Fruit fly (Drosophila melanogaster) whole organism, embryonic: Measurements from ENCODE around the gene Orp8.
A peak's percentile ranks its signal among the peaks of the same experiment; 100 is the strongest.

Experiments
- Bdp1 ChIP-seq: fragments of 200-800 bp; sonication (Bioruptor generic); optimal IDR thresholded peaks from 3 replicates; lab custom pipeline; 2016; ENCODE audit warnings: missing biosample characterization, missing genetic modification characterization
- CG12155 ChIP-seq: fragments of 200-800 bp; sonication (Bioruptor generic); optimal IDR thresholded peaks from 3 replicates; lab custom pipeline; 2016; ENCODE audit warnings: missing biosample characterization, missing genetic modification characterization
- CG12744 ChIP-seq: fragments of 200-800 bp; sonication (Bioruptor generic); optimal IDR thresholded peaks from 2 replicates; lab custom pipeline; 2016; ENCODE audit warnings: missing biosample characterization, missing genetic modification characterization
- CG13287 ChIP-seq: fragments of 200-800 bp; sonication (Bioruptor generic); IDR thresholded peaks from 2 replicates; pipeline ENCODE4 v1.3.6; 2022; ENCODE audit warnings: missing biosample characterization, missing genetic modification characterization; ENCODE audit not compliant: partially characterized antibody
- CG13624 ChIP-seq: fragments of 200-800 bp; sonication (Bioruptor generic); optimal IDR thresholded peaks from 2 replicates; lab custom pipeline; 2016; ENCODE audit warnings: missing biosample characterization, missing genetic modification characterization
- CG14667 ChIP-seq: fragments of 200-800 bp; sonication (Bioruptor generic); IDR thresholded peaks from 2 replicates; pipeline ENCODE4 v1.3.6; 2022; ENCODE audit warnings: missing biosample characterization, missing genetic modification characterization
- CG1529 ChIP-seq: fragments of 200-800 bp; sonication (Bioruptor generic); optimal IDR thresholded peaks from 3 replicates; lab custom pipeline; 2018; ENCODE audit warnings: missing biosample characterization, missing genetic modification characterization
- CG15514 ChIP-seq: fragments of 200-800 bp; sonication (Bioruptor generic); optimal IDR thresholded peaks from 3 replicates; lab custom pipeline; 2017; ENCODE audit warnings: missing biosample characterization, missing genetic modification characterization, mild to moderate bottlenecking, moderate library complexity, missing genetic modification reagents
- CG15696 ChIP-seq: fragments of 200-800 bp; sonication (Bioruptor generic); optimal IDR thresholded peaks from 2 replicates; lab custom pipeline; 2019; ENCODE audit warnings: missing biosample characterization, mild to moderate bottlenecking, missing genetic modification characterization, moderate library complexity
- CG1647 ChIP-seq: fragments of 200-800 bp; sonication (Bioruptor generic); optimal IDR thresholded peaks from 3 replicates; lab custom pipeline; 2016; ENCODE audit warnings: missing biosample characterization, missing genetic modification characterization
- CG2678 ChIP-seq: fragments of 200-800 bp; sonication (Bioruptor generic); optimal IDR thresholded peaks from 3 replicates; lab custom pipeline; 2019; ENCODE audit warnings: missing biosample characterization, mild to moderate bottlenecking, missing genetic modification characterization, moderate library complexity
- CG33213 ChIP-seq: fragments of 200-800 bp; sonication (Bioruptor generic); optimal IDR thresholded peaks from 3 replicates; lab custom pipeline; 2016; ENCODE audit warnings: missing biosample characterization, missing genetic modification characterization
- CG33557 ChIP-seq: fragments of 200-800 bp; sonication (Bioruptor generic); optimal IDR thresholded peaks from 2 replicates; lab custom pipeline; 2019; ENCODE audit warnings: missing biosample characterization, mild to moderate bottlenecking, missing genetic modification characterization, moderate library complexity
- CG4424 ChIP-seq: fragments of 200-800 bp; sonication (Bioruptor generic); optimal IDR thresholded peaks from 3 replicates; lab custom pipeline; 2016; ENCODE audit warnings: missing biosample characterization, missing genetic modification characterization
- CG4730 ChIP-seq: fragments of 200-800 bp; sonication (Bioruptor generic); IDR thresholded peaks from 2 replicates; pipeline ENCODE4 v1.3.6; 2022; ENCODE audit warnings: missing biosample characterization, missing genetic modification characterization
- CG7745 ChIP-seq: fragments of 200-800 bp; sonication (Bioruptor generic); optimal IDR thresholded peaks from 2 replicates; lab custom pipeline; 2018; ENCODE audit warnings: missing biosample characterization, mild to moderate bottlenecking, missing genetic modification characterization, moderate library complexity
- CHES-1-like ChIP-seq: fragments of 200-800 bp; sonication (Bioruptor generic); optimal IDR thresholded peaks from 2 replicates; lab custom pipeline; 2016; ENCODE audit warnings: missing biosample characterization, missing genetic modification characterization
- Drgx ChIP-seq: fragments of 200-800 bp; sonication (Bioruptor generic); IDR thresholded peaks from 2 replicates; pipeline ENCODE4 v1.3.6; 2022; ENCODE audit warnings: missing biosample characterization, missing genetic modification characterization
- HHEX ChIP-seq: fragments of 200-800 bp; sonication (Bioruptor generic); optimal IDR thresholded peaks from 3 replicates; lab custom pipeline; 2017; ENCODE audit warnings: missing biosample characterization, mild to moderate bottlenecking, missing genetic modification characterization, missing genetic modification reagents
- HLHmδ ChIP-seq: fragments of 200-800 bp; sonication (Bioruptor generic); optimal IDR thresholded peaks from 2 replicates; lab custom pipeline; 2018; ENCODE audit warnings: missing biosample characterization, mild to moderate bottlenecking, missing genetic modification characterization, moderate library complexity
- HmgD ChIP-seq: fragments of 200-800 bp; sonication (Bioruptor generic); optimal IDR thresholded peaks from 3 replicates; lab custom pipeline; 2016; ENCODE audit warnings: missing biosample characterization, missing genetic modification characterization
- Hmr ChIP-seq: fragments of 200-800 bp; sonication (Bioruptor generic); optimal IDR thresholded peaks from 3 replicates; lab custom pipeline; 2017; ENCODE audit warnings: mild to moderate bottlenecking, missing biosample characterization, missing genetic modification reagents, missing genetic modification characterization
- Hr51 ChIP-seq, 2 experiments: fragments of 200-800 bp; sonication (Bioruptor generic); optimal IDR thresholded peaks; 2 replicates in 1 of 2; 3 replicates in 1 of 2; lab custom pipeline; 2016 to 2018; ENCODE audit warnings: missing biosample characterization in 2 of 2, missing genetic modification characterization in 2 of 2, mild to moderate bottlenecking in 1 of 2, moderate library complexity in 1 of 2
- Hr78 ChIP-seq, 2 experiments: fragments of 200-800 bp in 1 of 2; fragments of >200 bp in 1 of 2; sonication (Bioruptor generic) in 1 of 2; optimal IDR thresholded peaks; 2 replicates each; lab custom pipeline; 2017 to 2019; ENCODE audit warnings: missing biosample characterization in 2 of 2, missing genetic modification characterization in 2 of 2, mild to moderate bottlenecking in 1 of 2, moderate library complexity in 1 of 2
- MESR4 ChIP-seq: fragments of 200-800 bp; sonication (Bioruptor generic); optimal IDR thresholded peaks from 2 replicates; lab custom pipeline; 2018; ENCODE audit warnings: missing biosample characterization, mild to moderate bottlenecking, missing genetic modification characterization, moderate library complexity
- Mes4 ChIP-seq: fragments of 200-800 bp; sonication (Bioruptor generic); optimal IDR thresholded peaks from 2 replicates; lab custom pipeline; 2016; ENCODE audit warnings: missing biosample characterization, missing genetic modification characterization
- Nf-YB ChIP-seq: fragments of 200-800 bp; sonication (Bioruptor generic); optimal IDR thresholded peaks from 3 replicates; lab custom pipeline; 2019; ENCODE audit warnings: missing biosample characterization, mild to moderate bottlenecking, missing genetic modification characterization, moderate library complexity
- Nf-YC ChIP-seq: fragments of 200-800 bp; optimal IDR thresholded peaks from 3 replicates; lab custom pipeline; 2019; ENCODE audit warnings: missing biosample characterization, mild to moderate bottlenecking, missing genetic modification characterization, moderate library complexity
- PHDP ChIP-seq: fragments of 200-800 bp; sonication (Bioruptor generic); optimal IDR thresholded peaks from 3 replicates; lab custom pipeline; 2018; ENCODE audit warnings: missing biosample characterization, mild to moderate bottlenecking, missing genetic modification characterization, moderate library complexity
- Xbp1 ChIP-seq: fragments of 200-800 bp; sonication (Bioruptor generic); optimal IDR thresholded peaks from 3 replicates; lab custom pipeline; 2016; ENCODE audit warnings: missing biosample characterization, mild to moderate bottlenecking, missing genetic modification characterization
- crol ChIP-seq: fragments of 200-800 bp; sonication (Bioruptor generic); IDR thresholded peaks from 2 replicates; pipeline ENCODE4 v1.3.6; 2022; ENCODE audit warnings: missing biosample characterization, missing genetic modification characterization
- disco-r ChIP-seq: fragments of 200-800 bp; sonication (Bioruptor generic); optimal IDR thresholded peaks from 2 replicates; lab custom pipeline; 2016; ENCODE audit warnings: missing biosample characterization, missing genetic modification characterization
- eyg ChIP-seq: fragments of 200-800 bp; sonication (Bioruptor generic); optimal IDR thresholded peaks from 3 replicates; lab custom pipeline; 2016; ENCODE audit warnings: missing biosample characterization, missing genetic modification characterization
- grau ChIP-seq: fragments of 200-800 bp; optimal IDR thresholded peaks from 3 replicates; lab custom pipeline; 2019; ENCODE audit warnings: missing biosample characterization, mild to moderate bottlenecking, missing genetic modification characterization, moderate library complexity
- grn ChIP-seq: fragments of 200-800 bp; sonication (Bioruptor generic); optimal IDR thresholded peaks from 3 replicates; lab custom pipeline; 2017; ENCODE audit warnings: missing biosample characterization, missing genetic modification characterization
- jumu ChIP-seq: fragments of 200-800 bp; sonication (Bioruptor generic); optimal IDR thresholded peaks from 3 replicates; lab custom pipeline; 2016; ENCODE audit warnings: missing biosample characterization, missing genetic modification characterization
- lab ChIP-seq: fragments of 200-800 bp; sonication (Bioruptor generic); optimal IDR thresholded peaks from 3 replicates; lab custom pipeline; 2017; ENCODE audit warnings: missing biosample characterization, missing genetic modification characterization, mild to moderate bottlenecking, moderate library complexity, missing genetic modification reagents
- lilli ChIP-seq: fragments of 200-800 bp; sonication (Bioruptor generic); optimal IDR thresholded peaks from 3 replicates; lab custom pipeline; 2016; ENCODE audit warnings: missing biosample characterization, missing genetic modification characterization
- mld ChIP-seq: fragments of 200-800 bp; sonication (Bioruptor generic); IDR thresholded peaks from 3 replicates; pipeline ENCODE4 v1.3.6; 2022; ENCODE audit warnings: missing biosample characterization, missing genetic modification characterization; ENCODE audit not compliant: partially characterized antibody
- nerfin-1 ChIP-seq: fragments of 200-800 bp; sonication (Bioruptor generic); optimal IDR thresholded peaks from 3 replicates; lab custom pipeline; 2019; ENCODE audit warnings: missing biosample characterization, mild to moderate bottlenecking, missing genetic modification characterization, moderate library complexity
- odd ChIP-seq: fragments of 200-800 bp; sonication (Bioruptor generic); optimal IDR thresholded peaks from 2 replicates; lab custom pipeline; 2017; ENCODE audit warnings: missing biosample characterization, mild to moderate bottlenecking, missing genetic modification characterization
- rib ChIP-seq: fragments of 200-800 bp; sonication (Bioruptor generic); IDR thresholded peaks from 2 replicates; pipeline ENCODE4 v1.3.6; 2022; ENCODE audit warnings: missing biosample characterization, missing genetic modification characterization
- sima ChIP-seq: fragments of 200-800 bp; sonication (Bioruptor generic); optimal IDR thresholded peaks from 2 replicates; lab custom pipeline; 2016; ENCODE audit warnings: missing biosample characterization, missing genetic modification characterization
- stc ChIP-seq: fragments of 200-800 bp; sonication (Bioruptor generic); IDR thresholded peaks from 2 replicates; pipeline ENCODE4 v1.3.6; 2022; ENCODE audit warnings: missing biosample characterization, missing genetic modification characterization
- tgo ChIP-seq: fragments of 200-800 bp; sonication (Bioruptor generic); IDR thresholded peaks from 3 replicates; pipeline ENCODE4 v1.3.6; 2022; ENCODE audit warnings: missing biosample characterization, missing genetic modification characterization
- tll ChIP-seq, 2 experiments: fragments of 200-800 bp in 1 of 2; fragments of >200 bp in 1 of 2; sonication (Bioruptor generic) in 1 of 2; optimal IDR thresholded peaks; 2 replicates each; lab custom pipeline; 2017 to 2019; ENCODE audit warnings: missing biosample characterization in 2 of 2, missing genetic modification characterization in 2 of 2, mild to moderate bottlenecking in 1 of 2, moderate library complexity in 1 of 2
- zen2 ChIP-seq: fragments of 200-800 bp; sonication (Bioruptor generic); IDR thresholded peaks from 3 replicates; pipeline ENCODE4 v1.3.6; 2022; ENCODE audit warnings: missing biosample characterization, missing genetic modification characterization; ENCODE audit not compliant: partially characterized antibody
- zf30C ChIP-seq: fragments of 200-800 bp; sonication (Bioruptor generic); optimal IDR thresholded peaks from 3 replicates; lab custom pipeline; 2018; ENCODE audit warnings: missing biosample characterization, mild to moderate bottlenecking, missing genetic modification characterization

The Orp8 gene

DNA sequence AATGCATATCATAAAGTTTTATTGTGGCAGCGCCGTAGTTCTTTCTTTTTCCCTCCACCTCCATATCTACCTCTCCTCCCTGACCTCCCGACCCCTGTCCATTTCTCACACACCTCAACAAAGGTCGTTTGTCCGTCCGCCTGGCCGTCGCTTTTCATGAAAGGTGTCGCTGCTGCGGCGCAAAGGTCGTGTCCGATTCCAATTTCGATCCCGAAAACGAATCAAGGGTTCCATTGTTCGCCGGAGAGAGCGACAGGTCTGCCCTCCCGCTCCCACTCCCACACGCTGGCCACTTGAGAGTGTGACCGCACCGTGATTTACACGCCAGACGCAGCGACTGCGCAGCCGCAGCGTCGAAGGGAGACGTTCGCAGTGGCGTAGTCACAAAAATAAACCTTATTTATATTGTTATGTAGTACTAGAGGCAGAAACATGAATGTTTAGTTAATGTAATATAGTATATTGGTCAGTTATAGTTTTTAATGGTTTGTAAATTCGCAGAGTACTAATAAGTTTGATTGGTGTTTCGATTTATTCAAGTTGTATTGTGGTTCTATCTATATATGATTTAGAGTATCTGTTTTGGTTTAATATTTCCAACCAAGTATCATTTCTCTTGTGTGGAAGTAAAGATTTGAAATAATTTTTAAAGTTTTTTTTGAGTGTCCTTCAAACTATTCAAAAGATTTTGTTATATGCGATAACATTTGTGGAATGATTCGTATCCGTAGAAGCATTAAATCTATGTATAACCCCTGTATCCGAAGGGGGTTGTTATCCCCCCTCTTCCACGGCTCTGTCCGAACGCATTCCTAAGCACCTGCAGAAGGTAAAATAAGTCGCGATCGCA is 16.9 kb upstream of the Orp8 start (continued):
- TF ChIP-seq CG2678 (tag; lab: Kevin White, UChicago) (no peak), Mes4 (GFP tag; lab: Kevin White, UChicago) (peak; percentile 31), Hr78 (GFP tag; optimal IDR thresholded peaks at IDR 0.05; lab: Kevin White, UChicago) (peak in 1 of 2 experiments; percentile 98), HmgD (GFP tag; lab: Kevin White, UChicago) (no peak), odd (GFP tag; lab: Kevin White, UChicago) (peak; percentile 46), mld (GFP tag; lab: Robert Waterston, UW) (no peak), lilli (GFP tag; lab: Kevin White, UChicago) (peak; percentile 50), Bdp1 (no peak), tgo (GFP tag; lab: Robert Waterston, UW) (peak; percentile 26; the same call in 1 of the 3 replicates), zf30C (GFP tag; lab: Kevin White, UChicago) (no peak), CG33557 (peak; percentile 75), CG15696 (tag; lab: Kevin White, UChicago) (peak; percentile 87), CG33213 (GFP tag; lab: Kevin White, UChicago) (no peak), zen2 (GFP tag; lab: Robert Waterston, UW) (no peak), CG7745 (tag; lab: Kevin White, UChicago) (no peak), PHDP (tag; lab: Kevin White, UChicago) (no peak), CG1529 (GFP tag; lab: Kevin White, UChicago) (no peak), Drgx (GFP tag; lab: Robert Waterston, UW) (no peak), CG13624 (no peak), sima (GFP tag; lab: Kevin White, UChicago) (no peak), stc (GFP tag; lab: Robert Waterston, UW) (no peak), Nf-YB (peak; percentile 31), CG1647 (GFP tag; lab: Kevin White, UChicago) (no peak), CG12155 (GFP tag; lab: Kevin White, UChicago) (peak; percentile 35), jumu (GFP tag; lab: Kevin White, UChicago) (peak; percentile 49), grau (tag; lab: Kevin White, UChicago) (no peak), Hmr (GFP tag; lab: Kevin White, UChicago) (no peak), CG14667 (GFP tag; lab: Robert Waterston, UW) (peak; percentile 22; the same call in 1 of the 2 replicates), CG4424 (GFP tag; lab: Kevin White, UChicago) (peak; percentile 82), Nf-YC (tag; lab: Kevin White, UChicago) (no peak), Xbp1 (GFP tag; lab: Kevin White, UChicago) (peak; percentile 63), CG13287 (no peak), nerfin-1 (tag; lab: Kevin White, UChicago) (no peak), tll (GFP tag; optimal IDR thresholded peaks at IDR 0.05; lab: Kevin White, UChicago) (peak; percentile 4 to 97), HLHmδ (GFP tag; lab: Kevin White, UChicago) (peak; percentile 22), eyg (no peak), disco-r (GFP tag; lab: Kevin White, UChicago) (no peak), MESR4 (no peak), Hr51 (GFP tag; optimal IDR thresholded peaks at IDR 0.05; lab: Kevin White, UChicago) (no peak), rib (GFP tag; lab: Robert Waterston, UW) (no peak), grn (GFP tag; lab: Kevin White, UChicago) (no peak), crol (GFP tag; lab: Robert Waterston, UW) (peak; percentile 92), CG15514 (GFP tag; lab: Kevin White, UChicago) (no peak), HHEX (no peak), CG12744 (no peak), lab (GFP tag; lab: Kevin White, UChicago) (no peak), CHES-1-like (peak; percentile 9), CG4730 (GFP tag; lab: Robert Waterston, UW) (no peak)
